Worm (Caenorhabditis elegans) whole organism, L4 larva: ENCODE measurements around the gene B0361.14.
A peak's percentile ranks its signal among the peaks of the same experiment; 100 is the strongest.

Source experiments
- F44E2.7 ChIP-seq: fragments of 200-800 bp; sonication (Bioruptor generic); IDR thresholded peaks from 2 replicates; pipeline ENCODE4 v2.1.2; 2022; ENCODE audit warnings: missing genetic modification characterization, missing compliant biosample characterization
- T26A8.4 ChIP-seq: fragments of 200-800 bp; sonication (Bioruptor generic); IDR thresholded peaks from 2 replicates; pipeline ENCODE4 v1.3.6; 2022; ENCODE audit warnings: missing genetic modification characterization, missing compliant biosample characterization
- Y75B8A.6 ChIP-seq: fragments of 200-800 bp; sonication (Bioruptor generic); IDR thresholded peaks from 2 replicates; pipeline ENCODE4 v1.3.6; 2022; ENCODE audit warnings: missing genetic modification reagents, missing genetic modification characterization, missing compliant biosample characterization
- ZK337.2 ChIP-seq: fragments of 200-800 bp; sonication (Bioruptor generic); IDR thresholded peaks from 2 replicates; pipeline ENCODE4 v1.3.6; 2022; ENCODE audit warnings: missing genetic modification reagents, missing genetic modification characterization, missing compliant biosample characterization
- aha-1 ChIP-seq: fragments of 150-350 bp; peaks from one replicate; lab custom pipeline; 2014; ENCODE audit warnings: missing biosample characterization, missing genetic modification characterization
- ama-1 ChIP-seq: fragments of 150-350 bp; optimal IDR thresholded peaks from 2 replicates; lab custom pipeline; 2014; ENCODE audit warnings: inconsistent platforms, mixed read lengths
- ceh-20 ChIP-seq: fragments of 200-800 bp; sonication (Bioruptor generic); IDR thresholded peaks from 2 replicates; pipeline ENCODE4 v1.3.6; 2022; ENCODE audit warnings: missing genetic modification reagents, missing genetic modification characterization, missing compliant biosample characterization
- ceh-28 ChIP-seq: fragments of 150-350 bp; optimal IDR thresholded peaks from 2 replicates; lab custom pipeline; 2014; ENCODE audit warnings: missing biosample characterization, missing genetic modification reagents, missing genetic modification characterization
- ctbp-1 ChIP-seq: fragments of 200-800 bp; sonication (Bioruptor generic); IDR thresholded peaks from 2 replicates; pipeline ENCODE4 v1.3.6; 2022; ENCODE audit warnings: missing genetic modification reagents, missing genetic modification characterization, missing compliant biosample characterization
- daf-12 ChIP-seq: fragments of 150-350 bp; optimal IDR thresholded peaks from 2 replicates; lab custom pipeline; 2014; ENCODE audit warnings: missing biosample characterization, missing genetic modification reagents, missing genetic modification characterization
- dmd-6 ChIP-seq: fragments of 200-800 bp; sonication (Bioruptor generic); IDR thresholded peaks from 2 replicates; pipeline ENCODE4 v1.3.6; 2022; ENCODE audit warnings: missing genetic modification reagents, missing genetic modification characterization, missing compliant biosample characterization
- duxl-1 ChIP-seq: sonication (generic microtip); optimal IDR thresholded peaks from 2 replicates; lab custom pipeline; 2016; ENCODE audit warnings: mild to moderate bottlenecking, missing genetic modification characterization, moderate library complexity, missing compliant biosample characterization; ENCODE audit not compliant: poor library complexity
- dve-1 ChIP-seq: sonication (generic microtip); optimal IDR thresholded peaks from 2 replicates; lab custom pipeline; 2017; ENCODE audit warnings: antibody characterized with exemption, mild to moderate bottlenecking, missing genetic modification characterization, missing compliant biosample characterization; ENCODE audit not compliant: insufficient read depth
- fkh-10 ChIP-seq: fragments of 150-350 bp; optimal IDR thresholded peaks from 2 replicates; lab custom pipeline; 2014; ENCODE audit warnings: missing biosample characterization, missing genetic modification reagents, missing genetic modification characterization
- hlh-11 ChIP-seq: fragments of 200-800 bp; sonication (Bioruptor generic); optimal IDR thresholded peaks from 2 replicates; lab custom pipeline; 2018; ENCODE audit warnings: mild to moderate bottlenecking, missing genetic modification characterization, missing compliant biosample characterization
- hlh-30 ChIP-seq: sonication (generic microtip); optimal IDR thresholded peaks from 2 replicates; lab custom pipeline; 2017; ENCODE audit warnings: antibody characterized with exemption, mild to moderate bottlenecking, missing genetic modification characterization, missing compliant biosample characterization; ENCODE audit not compliant: insufficient read depth
- jun-1 ChIP-seq: fragments of 150-350 bp; optimal IDR thresholded peaks from 2 replicates; lab custom pipeline; 2014; ENCODE audit warnings: missing biosample characterization, missing genetic modification reagents, missing genetic modification characterization
- lin-15B ChIP-seq: fragments of 150-350 bp; sonication (generic microtip); optimal IDR thresholded peaks from 3 replicates; lab custom pipeline; 2014; ENCODE audit warnings: missing biosample characterization, missing genetic modification characterization
- lir-3 ChIP-seq: sonication (generic microtip); optimal IDR thresholded peaks from 2 replicates; lab custom pipeline; 2016; ENCODE audit warnings: mild to moderate bottlenecking, missing genetic modification characterization, missing compliant biosample characterization
- lsy-2 ChIP-seq, 2 experiments: fragments of 150-350 bp in 1 of 2; sonication (generic microtip) in 1 of 2; optimal IDR thresholded peaks; 2 replicates each; lab custom pipeline; 2014 to 2017; ENCODE audit warnings: missing biosample characterization in 2 of 2, missing genetic modification characterization in 2 of 2
- mdl-1 ChIP-seq, 2 experiments: fragments of 150-350 bp in 1 of 2; sonication (generic microtip) in 1 of 2; optimal IDR thresholded peaks; 2 replicates each; lab custom pipeline; 2014 to 2017; ENCODE audit warnings: missing biosample characterization in 2 of 2, missing genetic modification characterization in 2 of 2
- mep-1 ChIP-seq: fragments of 150-350 bp; sonication (generic microtip); optimal IDR thresholded peaks from 3 replicates; lab custom pipeline; 2014; ENCODE audit warnings: missing biosample characterization, missing genetic modification characterization
- nhr-11 ChIP-seq: fragments of 150-350 bp; optimal IDR thresholded peaks from 2 replicates; lab custom pipeline; 2014; ENCODE audit warnings: missing biosample characterization, missing genetic modification characterization
- nhr-111 ChIP-seq: fragments of 200-800 bp; sonication (Bioruptor generic); optimal IDR thresholded peaks from 2 replicates; lab custom pipeline; 2018; ENCODE audit warnings: mild to moderate bottlenecking, missing genetic modification characterization, missing compliant biosample characterization
- nhr-28 ChIP-seq: fragments of 150-350 bp; optimal IDR thresholded peaks from 2 replicates; lab custom pipeline; 2014; ENCODE audit warnings: missing biosample characterization, missing genetic modification characterization
- nhr-41 ChIP-seq: fragments of 200-800 bp; sonication (Bioruptor generic); IDR thresholded peaks from 2 replicates; pipeline ENCODE4 v1.3.6; 2022; ENCODE audit warnings: missing genetic modification reagents, missing genetic modification characterization, missing compliant biosample characterization
- nhr-48 ChIP-seq: sonication (generic microtip); optimal IDR thresholded peaks from 2 replicates; lab custom pipeline; 2016; ENCODE audit warnings: mild to moderate bottlenecking, missing genetic modification characterization, missing compliant biosample characterization
- nhr-6 ChIP-seq: fragments of 150-350 bp; optimal IDR thresholded peaks from 2 replicates; lab custom pipeline; 2014; ENCODE audit warnings: missing biosample characterization, missing genetic modification characterization
- nhr-76 ChIP-seq: fragments of 150-350 bp; optimal IDR thresholded peaks from 2 replicates; lab custom pipeline; 2014; ENCODE audit warnings: missing biosample characterization, missing genetic modification characterization
- php-3 ChIP-seq: fragments of 200-800 bp; sonication (Bioruptor generic); IDR thresholded peaks from 2 replicates; pipeline ENCODE4 v1.3.6; 2022; ENCODE audit warnings: missing genetic modification reagents, missing genetic modification characterization, missing compliant biosample characterization
- pqm-1 ChIP-seq: sonication (generic microtip); optimal IDR thresholded peaks from 2 replicates; lab custom pipeline; 2017; ENCODE audit warnings: missing biosample characterization, missing genetic modification characterization
- set-16 ChIP-seq: fragments of 200-800 bp; sonication (Bioruptor generic); IDR thresholded peaks from 2 replicates; pipeline ENCODE4 v1.3.6; 2022; ENCODE audit warnings: missing genetic modification reagents, missing genetic modification characterization, missing compliant biosample characterization
- skn-1 ChIP-seq: fragments of 150-350 bp; optimal IDR thresholded peaks from 2 replicates; lab custom pipeline; 2014; ENCODE audit warnings: missing biosample characterization, missing genetic modification characterization
- spr-1 ChIP-seq: sonication (generic microtip); optimal IDR thresholded peaks from 2 replicates; lab custom pipeline; 2016; ENCODE audit warnings: mild to moderate bottlenecking, missing genetic modification characterization, missing compliant biosample characterization
- tra-1 ChIP-seq: fragments of 200-800 bp; sonication (Bioruptor generic); IDR thresholded peaks from 2 replicates; pipeline ENCODE4 v1.3.6; 2022; ENCODE audit warnings: missing genetic modification reagents, missing genetic modification characterization, missing compliant biosample characterization
- unc-39 ChIP-seq: sonication (generic microtip); optimal IDR thresholded peaks from 2 replicates; lab custom pipeline; 2017; ENCODE audit warnings: missing biosample characterization, missing genetic modification characterization
- unc-62 ChIP-seq, 3 experiments: fragments of 150-350 bp in 1 of 3; sonication (generic microtip); optimal IDR thresholded peaks in 2 of 3; peaks in 1 of 3; 1 replicate in 1 of 3; 2 replicates in 2 of 3; lab custom pipeline; 2014 to 2017; ENCODE audit warnings: missing biosample characterization in 3 of 3, missing genetic modification characterization in 3 of 3, missing genetic modification reagents in 3 of 3, missing genotype in 1 of 3
- vab-7 ChIP-seq: fragments of 200-800 bp; sonication (Bioruptor generic); IDR thresholded peaks from 2 replicates; pipeline ENCODE4 v1.3.6; 2022; ENCODE audit warnings: missing genetic modification reagents, missing genetic modification characterization, missing compliant biosample characterization
- zip-11 ChIP-seq: fragments of 200-800 bp; sonication (Bioruptor generic); IDR thresholded peaks from 2 replicates; pipeline ENCODE4 v1.3.6; 2022; ENCODE audit warnings: missing genetic modification characterization, missing compliant biosample characterization
- zip-2 ChIP-seq: fragments of 150-350 bp; optimal IDR thresholded peaks from 2 replicates; lab custom pipeline; 2014; ENCODE audit warnings: missing biosample characterization, missing genetic modification characterization
- ztf-11 ChIP-seq: fragments of 150-350 bp; optimal IDR thresholded peaks from 2 replicates; lab custom pipeline; 2014; ENCODE audit warnings: missing biosample characterization, missing genetic modification characterization

The B0361.14 gene

DNA sequence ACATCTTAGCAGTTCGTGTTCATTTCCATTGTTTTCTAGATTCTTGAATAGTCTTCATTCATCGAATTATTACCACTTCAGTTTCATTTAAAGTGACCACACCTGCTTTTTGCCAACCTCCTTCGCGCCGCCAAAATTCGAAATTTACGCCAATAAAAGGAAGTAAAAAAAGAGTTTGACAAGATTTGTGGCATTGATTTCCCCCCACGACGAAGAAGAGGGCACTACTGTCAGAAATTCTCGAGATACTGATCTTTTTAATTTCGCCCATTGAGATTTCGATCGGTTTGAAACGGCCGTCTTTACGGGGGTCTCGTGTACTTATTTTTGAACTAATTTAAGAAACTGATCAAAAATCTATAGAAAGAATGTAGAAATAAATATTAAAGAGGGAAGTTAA, 2.3 kb upstream of the B0361.14 start:
- TF ChIP-seq duxl-1 (tag; lab: Kevin White, UChicago) (no peak), nhr-28 (no peak), nhr-76 (no peak), nhr-111 (GFP tag; lab: Kevin White, UChicago) (no peak), F44E2.7 (no peak), ceh-20 (GFP tag; lab: Robert Waterston, UW) (no peak), mdl-1 (tag; optimal IDR thresholded peaks at IDR 0.05; lab: Kevin White, UChicago) (no peak), Y75B8A.6 (no peak), tra-1 (GFP tag; lab: Robert Waterston, UW) (no peak), lir-3 (tag; lab: Kevin White, UChicago) (no peak), php-3 (GFP tag; lab: Robert Waterston, UW) (no peak), dve-1 (tag; lab: Kevin White, UChicago) (no peak), ceh-28 (no peak)

- TF ChIP-seq nhr-28 (peak; percentile 36), jun-1 (tag; lab: Kevin White, UChicago) (no peak), nhr-11 (tag; lab: Kevin White, UChicago) (no peak), hlh-30 (tag; lab: Kevin White, UChicago) (peak; percentile 32)
These were observed 1.4 kb upstream of the B0361.14 start for ce11 chrIII:7300763-7301162.

ce11 chrIII:7300169-7300568, 838 bp upstream of the B0361.14 start:
- TF ChIP-seq T26A8.4 (GFP tag; lab: Robert Waterston, UW) (no peak), ctbp-1 (GFP tag; lab: Robert Waterston, UW) (no peak), zip-11 (GFP tag; lab: Robert Waterston, UW) (no peak), nhr-48 (peak; percentile 52), ceh-28 (no peak), nhr-76 (no peak), ZK337.2 (GFP tag; lab: Robert Waterston, UW) (no peak), fkh-10 (no peak), mdl-1 (tag; optimal IDR thresholded peaks at IDR 0.05; lab: Kevin White, UChicago) (peak in 1 of 2 experiments; percentile 72), hlh-11 (tag; lab: Kevin White, UChicago) (peak; percentile 63), nhr-6 (tag; lab: Kevin White, UChicago) (no peak), vab-7 (no peak), unc-62 (GFP tag; optimal IDR thresholded peaks at IDR 0.05 in 1 of 2; lab: Kevin White, UChicago) (peak in 1 of 2 experiments; percentile 97), unc-62 (tag; optimal IDR thresholded peaks at IDR 0.05; lab: Kevin White, UChicago) (no peak), set-16 (GFP tag; lab: Robert Waterston, UW) (no peak), spr-1 (tag; lab: Kevin White, UChicago) (no peak), mep-1 (tag; lab: Kevin White, UChicago) (peak; percentile 41), dmd-6 (peak; percentile 40; the same call in 1 of the 2 replicates), Y75B8A.6 (no peak), aha-1 (tag; lab: Kevin White, UChicago) (no peak), pqm-1 (tag; lab: Kevin White, UChicago) (no peak), nhr-28 (peak; percentile 84), nhr-41 (GFP tag; lab: Robert Waterston, UW) (no peak), lin-15B (no peak), ama-1 (lab: Kevin White, UChicago) (no peak), tra-1 (GFP tag; lab: Robert Waterston, UW) (0 out of 2 replicates have a peak, but pooled peaks have one; percentile 10), zip-2 (no peak), ztf-11 (tag; lab: Kevin White, UChicago) (no peak), lsy-2 (tag; optimal IDR thresholded peaks at IDR 0.05; lab: Kevin White, UChicago) (peak in 1 of 2 experiments; percentile 54), daf-12 (tag; lab: Kevin White, UChicago) (no peak), unc-39 (tag; lab: Kevin White, UChicago) (no peak), dve-1 (tag; lab: Kevin White, UChicago) (no peak), hlh-30 (tag; lab: Kevin White, UChicago) (peak; percentile 79), php-3 (GFP tag; lab: Robert Waterston, UW) (no peak), skn-1 (tag; lab: Kevin White, UChicago) (no peak)
